Worm (Caenorhabditis elegans): ENCODE results near the gene C53A5.9.

ce11 chrV:14562589-14562988, 3.9 kb upstream of the C53A5.9 start, which contains the start of gene C53A5.11:
- no peak for TF ChIP-seq fkh-10 (GFP tag; optimal IDR thresholded peaks at IDR 0.05)
- no peak for TF ChIP-seq pag-3 (tag; optimal IDR thresholded peaks at IDR 0.05; ENCODE audit: borderline replicate concordance)
- no peak for TF ChIP-seq nhr-11 (tag; optimal IDR thresholded peaks at IDR 0.05)
- no peak for TF ChIP-seq dmd-4 (tag; optimal IDR thresholded peaks at IDR 0.05; ENCODE audit: borderline replicate concordance)
- no peak for TF ChIP-seq pqm-1 (tag; optimal IDR thresholded peaks at IDR 0.05)

Data from whole organism, late embryonic.